Worm (Caenorhabditis elegans) whole organism, L3 larva: ENCODE data around the gene ace-3.
A peak's percentile ranks its signal among the peaks of the same experiment; 100 is the strongest.

ENCODE experiments used
- hmg-11 ChIP-seq: sonication (generic microtip); optimal IDR thresholded peaks from 2 replicates; lab custom pipeline; 2016; ENCODE audit warnings: missing genetic modification characterization, missing compliant biosample characterization
- lin-15B ChIP-seq: fragments of 150-350 bp; optimal IDR thresholded peaks from 2 replicates; lab custom pipeline; 2014; ENCODE audit warnings: missing biosample characterization, missing genetic modification characterization
- lsy-12 ChIP-seq: sonication (generic microtip); optimal IDR thresholded peaks from 2 replicates; lab custom pipeline; 2016; ENCODE audit warnings: mild to moderate bottlenecking, missing genetic modification characterization, missing compliant biosample characterization
- nhr-12 ChIP-seq: fragments of 150-350 bp; optimal IDR thresholded peaks from 2 replicates; lab custom pipeline; 2014; ENCODE audit warnings: missing biosample characterization, missing genetic modification characterization
- nhr-23 ChIP-seq: fragments of 150-350 bp; optimal IDR thresholded peaks from 2 replicates; lab custom pipeline; 2014; ENCODE audit warnings: missing biosample characterization, missing genetic modification reagents, missing genetic modification characterization
- nhr-28 ChIP-seq: fragments of 150-350 bp; optimal IDR thresholded peaks from 2 replicates; lab custom pipeline; 2014; ENCODE audit warnings: missing biosample characterization, missing genetic modification characterization
- skn-1 ChIP-seq: fragments of 150-350 bp; optimal IDR thresholded peaks from 2 replicates; lab custom pipeline; 2014; ENCODE audit warnings: missing biosample characterization, missing genetic modification characterization

- peak; percentile 66 for TF ChIP-seq lin-15B
- TF ChIP-seq hmg-11, result peak; percentile 89
- TF ChIP-seq skn-1, result peak; percentile 68
- TF ChIP-seq nhr-12 (tag; lab: Kevin White, UChicago), result no peak
- no peak for TF ChIP-seq nhr-28 (tag; lab: Kevin White, UChicago)
- peak; percentile 91 for TF ChIP-seq lsy-12 (tag; lab: Kevin White, UChicago)
- TF ChIP-seq nhr-23, result peak; percentile 85
Measured at ce11 chrII:14251400-14251940, 46.0 kb downstream of the ace-3 start.
